Fruit fly (Drosophila melanogaster) whole organism, adult: Measurements from ENCODE around the gene p-cup.

Source experiments
- CG12768 ChIP-seq: fragments of 200-800 bp; sonication (Bioruptor generic); optimal IDR thresholded peaks from 2 replicates; lab custom pipeline; 2017; ENCODE audit warnings: missing biosample characterization, missing genetic modification characterization, mild to moderate bottlenecking, moderate library complexity, missing genetic modification reagents
- CG33017 ChIP-seq: fragments of 200-800 bp; sonication (Bioruptor generic); optimal IDR thresholded peaks from 2 replicates; lab custom pipeline; 2018; ENCODE audit warnings: missing biosample characterization, mild to moderate bottlenecking, missing genetic modification characterization, moderate library complexity
- CG5204 ChIP-seq: fragments of 200-800 bp; sonication (Bioruptor generic); optimal IDR thresholded peaks from 2 replicates; lab custom pipeline; 2016; ENCODE audit warnings: missing biosample characterization, missing genetic modification characterization
- CG7045 ChIP-seq: fragments of 200-800 bp; sonication (Bioruptor generic); optimal IDR thresholded peaks from 2 replicates; lab custom pipeline; 2017; ENCODE audit warnings: missing biosample characterization, mild to moderate bottlenecking, missing genetic modification characterization
- Crg-1 ChIP-seq: fragments of 200-800 bp; sonication (Bioruptor generic); optimal IDR thresholded peaks from 2 replicates; lab custom pipeline; 2016; ENCODE audit warnings: missing biosample characterization, missing genetic modification characterization
- ovo ChIP-seq: fragments of 200-800 bp; sonication (Bioruptor generic); optimal IDR thresholded peaks from 2 replicates; lab custom pipeline; 2016; ENCODE audit warnings: missing biosample characterization, missing genetic modification characterization
- pad ChIP-seq: fragments of 200-800 bp; sonication (Bioruptor generic); optimal IDR thresholded peaks from 3 replicates; lab custom pipeline; 2017; ENCODE audit warnings: missing biosample characterization, missing genetic modification characterization, mild to moderate bottlenecking, moderate library complexity, missing genetic modification reagents

dm6 chrX:17495244-17495798 is 46.7 kb upstream of the p-cup start:
- TF ChIP-seq Crg-1 (no peak), pad (GFP tag; lab: Kevin White, UChicago) (no peak), CG12768 (GFP tag; lab: Kevin White, UChicago) (no peak), CG33017 (tag; lab: Kevin White, UChicago) (no peak), CG7045 (no peak), CG5204 (GFP tag; lab: Kevin White, UChicago) (no peak), ovo (GFP tag; lab: Kevin White, UChicago) (no peak)
